Worm (Caenorhabditis elegans) whole organism, midembryonic: Measurements from ENCODE around the gene Y37E11AL.2.

ENCODE experiments used
- klf-2 ChIP-seq: fragments of 200-800 bp; sonication (Bioruptor generic); conservative IDR thresholded peaks from 2 replicates; pipeline ENCODE4 v1.3.6; 2022; ENCODE audit warnings: missing genetic modification reagents, missing genetic modification characterization, missing compliant biosample characterization
- ref-1 ChIP-seq: fragments of 200-800 bp; sonication (Bioruptor generic); conservative IDR thresholded peaks from 2 replicates; pipeline ENCODE4 v1.3.6; 2022; ENCODE audit warnings: missing genetic modification reagents, missing genetic modification characterization, missing compliant biosample characterization

- TF ChIP-seq klf-2 = no peak
- TF ChIP-seq ref-1 = no peak
These were observed 23.7 kb downstream of the Y37E11AL.2 start for ce11 chrIV:3721973-3722372.
